Fruit fly (Drosophila melanogaster) whole organism, embryonic: ENCODE measurements around the gene SoxN.
A peak's percentile ranks its signal among the peaks of the same experiment; 100 is the strongest.

Source experiments
- ATbp ChIP-seq: fragments of 200-800 bp; sonication (Bioruptor generic); optimal IDR thresholded peaks from 2 replicates; lab custom pipeline; 2017; ENCODE audit warnings: missing biosample characterization, mild to moderate bottlenecking, missing genetic modification characterization, missing genetic modification reagents
- Abd-B ChIP-seq: fragments of 200-800 bp; sonication (Bioruptor generic); optimal IDR thresholded peaks from 2 replicates; lab custom pipeline; 2018; ENCODE audit warnings: missing biosample characterization, mild to moderate bottlenecking, missing genetic modification characterization, moderate library complexity
- Antp ChIP-seq: fragments of 200-800 bp; sonication (Bioruptor generic); optimal IDR thresholded peaks from 3 replicates; lab custom pipeline; 2016; ENCODE audit warnings: missing biosample characterization, missing genetic modification characterization
- Bteb2 ChIP-seq: fragments of 200-800 bp; sonication (Bioruptor generic); optimal IDR thresholded peaks from 2 replicates; lab custom pipeline; 2016; ENCODE audit warnings: missing biosample characterization, missing genetic modification characterization
- CG10147 ChIP-seq: fragments of 200-800 bp; sonication (Bioruptor generic); optimal IDR thresholded peaks from 2 replicates; lab custom pipeline; 2019; ENCODE audit warnings: missing biosample characterization, mild to moderate bottlenecking, missing genetic modification characterization, moderate library complexity
- CG10321 ChIP-seq: fragments of 200-800 bp; sonication (Bioruptor generic); IDR thresholded peaks from 2 replicates; pipeline ENCODE4 v1.3.6; 2022; ENCODE audit warnings: missing biosample characterization, missing genetic modification characterization
- CG11093 ChIP-seq: fragments of 200-800 bp; sonication (Bioruptor generic); IDR thresholded peaks from 3 replicates; pipeline ENCODE4 v1.3.6; 2022; ENCODE audit warnings: missing biosample characterization, missing genetic modification characterization
- CG12942 ChIP-seq: fragments of 200-800 bp; sonication (Bioruptor generic); optimal IDR thresholded peaks from 3 replicates; lab custom pipeline; 2016; ENCODE audit warnings: missing biosample characterization, missing genetic modification characterization
- CG17359 ChIP-seq: fragments of 200-800 bp; sonication (Bioruptor generic); optimal IDR thresholded peaks from 3 replicates; lab custom pipeline; 2018; ENCODE audit warnings: missing biosample characterization, mild to moderate bottlenecking, missing genetic modification characterization, moderate library complexity
- CG18619 ChIP-seq: fragments of 200-800 bp; sonication (Bioruptor generic); optimal IDR thresholded peaks from 3 replicates; lab custom pipeline; 2017; ENCODE audit warnings: missing biosample characterization, mild to moderate bottlenecking, missing genetic modification characterization
- CG18764 ChIP-seq: fragments of 200-800 bp; sonication (Bioruptor generic); optimal IDR thresholded peaks from 3 replicates; lab custom pipeline; 2016; ENCODE audit warnings: missing biosample characterization, missing genetic modification characterization
- CG4424 ChIP-seq: fragments of 200-800 bp; sonication (Bioruptor generic); optimal IDR thresholded peaks from 3 replicates; lab custom pipeline; 2016; ENCODE audit warnings: missing biosample characterization, missing genetic modification characterization
- CG8290 ChIP-seq, 3 experiments: fragments of 200-800 bp; sonication (Bioruptor generic); optimal IDR thresholded peaks; 2 replicates each; lab custom pipeline; 2016 to 2019; ENCODE audit warnings: missing biosample characterization in 3 of 3, missing genetic modification characterization in 3 of 3, mild to moderate bottlenecking in 2 of 3, moderate library complexity in 1 of 3
- CG9215 ChIP-seq: fragments of 200-800 bp; sonication (Bioruptor generic); IDR thresholded peaks from 2 replicates; pipeline ENCODE4 v1.3.6; 2022; ENCODE audit warnings: missing biosample characterization, missing genetic modification characterization
- CG9727 ChIP-seq: fragments of 200-800 bp; sonication (Bioruptor generic); optimal IDR thresholded peaks from 3 replicates; lab custom pipeline; 2017; ENCODE audit warnings: missing biosample characterization, mild to moderate bottlenecking, missing genetic modification characterization
- CG9932 ChIP-seq: fragments of 200-800 bp; sonication (Bioruptor generic); IDR thresholded peaks from 2 replicates; pipeline ENCODE4 v1.3.6; 2022; ENCODE audit warnings: missing biosample characterization, missing genetic modification characterization
- Gsc ChIP-seq: fragments of 200-800 bp; sonication (Bioruptor generic); IDR thresholded peaks from 2 replicates; pipeline ENCODE4 v1.3.6; 2022; ENCODE audit warnings: missing biosample characterization, missing genetic modification characterization
- HLH54F ChIP-seq: fragments of 200-800 bp; sonication (Bioruptor generic); optimal IDR thresholded peaks from 3 replicates; lab custom pipeline; 2016; ENCODE audit warnings: missing biosample characterization, missing genetic modification characterization
- Lhr ChIP-seq: fragments of 200-800 bp; sonication (Bioruptor generic); optimal IDR thresholded peaks from 3 replicates; lab custom pipeline; 2017; ENCODE audit warnings: mild to moderate bottlenecking, missing biosample characterization, missing genetic modification reagents, missing genetic modification characterization
- Mad ChIP-seq: fragments of 200-800 bp; sonication (Bioruptor generic); optimal IDR thresholded peaks from 2 replicates; lab custom pipeline; 2016; ENCODE audit warnings: missing biosample characterization, missing genetic modification characterization
- Max ChIP-seq: fragments of 200-800 bp; sonication (Bioruptor generic); optimal IDR thresholded peaks from 2 replicates; lab custom pipeline; 2016; ENCODE audit warnings: missing biosample characterization, mild to moderate bottlenecking, missing genetic modification characterization
- Myb ChIP-seq: fragments of 200-800 bp; sonication (Bioruptor generic); optimal IDR thresholded peaks from 2 replicates; lab custom pipeline; 2016; ENCODE audit warnings: missing biosample characterization, missing genetic modification characterization
- NC2α ChIP-seq: fragments of 200-800 bp; sonication (Bioruptor generic); optimal IDR thresholded peaks from 2 replicates; lab custom pipeline; 2016; ENCODE audit warnings: missing biosample characterization, missing genetic modification characterization
- Neu2 ChIP-seq: fragments of 200-800 bp; sonication (Bioruptor generic); optimal IDR thresholded peaks from 3 replicates; lab custom pipeline; 2016; ENCODE audit warnings: missing biosample characterization, missing genetic modification characterization, borderline replicate concordance
- Nf-YA ChIP-seq: fragments of 200-800 bp; sonication (Bioruptor generic); IDR thresholded peaks from 2 replicates; pipeline ENCODE4 v1.3.6; 2022; ENCODE audit warnings: missing biosample characterization, missing genetic modification characterization
- Nf-YB ChIP-seq: fragments of 200-800 bp; sonication (Bioruptor generic); optimal IDR thresholded peaks from 3 replicates; lab custom pipeline; 2019; ENCODE audit warnings: missing biosample characterization, mild to moderate bottlenecking, missing genetic modification characterization, moderate library complexity
- Nf-YC ChIP-seq: fragments of 200-800 bp; optimal IDR thresholded peaks from 3 replicates; lab custom pipeline; 2019; ENCODE audit warnings: missing biosample characterization, mild to moderate bottlenecking, missing genetic modification characterization, moderate library complexity
- NfI ChIP-seq: fragments of 200-800 bp; sonication (Bioruptor generic); optimal IDR thresholded peaks from 3 replicates; lab custom pipeline; 2018; ENCODE audit warnings: missing biosample characterization, mild to moderate bottlenecking, missing genetic modification characterization, moderate library complexity
- Sry-δ ChIP-seq: fragments of 200-800 bp; sonication (Bioruptor generic); optimal IDR thresholded peaks from 2 replicates; lab custom pipeline; 2016; ENCODE audit warnings: missing biosample characterization, missing genetic modification characterization
- Stat92E ChIP-seq, 3 experiments: fragments of >200 bp in 2 of 3; fragments of 200-800 bp in 1 of 3; sonication (Bioruptor generic) in 1 of 3; optimal IDR thresholded peaks; 2 replicates each; lab custom pipeline; 2017 to 2019; ENCODE audit warnings: missing biosample characterization in 3 of 3, missing genetic modification characterization in 3 of 3, mild to moderate bottlenecking in 1 of 3, moderate library complexity in 1 of 3
- Usf ChIP-seq: fragments of 200-800 bp; sonication (Bioruptor generic); optimal IDR thresholded peaks from 2 replicates; lab custom pipeline; 2017; ENCODE audit warnings: missing genotype, missing biosample characterization, missing genetic modification characterization
- bbx ChIP-seq: fragments of 200-800 bp; sonication (Bioruptor generic); IDR thresholded peaks from 2 replicates; pipeline ENCODE4 v1.3.6; 2022; ENCODE audit warnings: missing biosample characterization, missing genetic modification characterization; ENCODE audit not compliant: partially characterized antibody
- cas ChIP-seq: fragments of 200-800 bp; sonication (Bioruptor generic); IDR thresholded peaks from 2 replicates; pipeline ENCODE4 v1.3.6; 2022; ENCODE audit warnings: missing biosample characterization, missing genetic modification characterization
- ci ChIP-seq: fragments of 200-800 bp; sonication (Bioruptor generic); IDR thresholded peaks from 3 replicates; pipeline ENCODE4 v1.3.6; 2022; ENCODE audit warnings: missing biosample characterization, missing genetic modification characterization
- crol ChIP-seq: fragments of 200-800 bp; sonication (Bioruptor generic); IDR thresholded peaks from 2 replicates; pipeline ENCODE4 v1.3.6; 2022; ENCODE audit warnings: missing biosample characterization, missing genetic modification characterization
- en ChIP-seq: fragments of 200-800 bp; sonication (Bioruptor generic); optimal IDR thresholded peaks from 2 replicates; lab custom pipeline; 2016; ENCODE audit warnings: missing biosample characterization, missing genetic modification characterization
- fd96Cb ChIP-seq: fragments of 200-800 bp; sonication (Bioruptor generic); optimal IDR thresholded peaks from 2 replicates; lab custom pipeline; 2018; ENCODE audit warnings: missing biosample characterization, mild to moderate bottlenecking, missing genetic modification characterization, moderate library complexity
- gce ChIP-seq: fragments of 200-800 bp; sonication (Bioruptor generic); IDR thresholded peaks from 3 replicates; pipeline ENCODE4 v1.3.6; 2022; ENCODE audit warnings: missing biosample characterization, missing genetic modification characterization
- ham ChIP-seq: fragments of 200-800 bp; sonication (Bioruptor generic); IDR thresholded peaks from 2 replicates; pipeline ENCODE4 v1.3.6; 2022; ENCODE audit warnings: missing biosample characterization, missing genetic modification characterization
- kni ChIP-seq: fragments of 200-800 bp; sonication (Bioruptor generic); optimal IDR thresholded peaks from 3 replicates; lab custom pipeline; 2017; ENCODE audit warnings: mild to moderate bottlenecking, missing biosample characterization, missing genetic modification reagents, missing genetic modification characterization
- knrl ChIP-seq: fragments of 200-800 bp; sonication (Bioruptor generic); IDR thresholded peaks from 3 replicates; pipeline ENCODE4 v1.3.6; 2022; ENCODE audit warnings: missing biosample characterization, missing genetic modification characterization; ENCODE audit not compliant: partially characterized antibody
- lilli ChIP-seq: fragments of 200-800 bp; sonication (Bioruptor generic); optimal IDR thresholded peaks from 3 replicates; lab custom pipeline; 2016; ENCODE audit warnings: missing biosample characterization, missing genetic modification characterization
- oc ChIP-seq: fragments of 200-800 bp; sonication (Bioruptor generic); optimal IDR thresholded peaks from 2 replicates; lab custom pipeline; 2018; ENCODE audit warnings: missing biosample characterization, mild to moderate bottlenecking, missing genetic modification characterization, moderate library complexity
- onecut ChIP-seq: fragments of 200-800 bp; sonication (Bioruptor generic); IDR thresholded peaks from 2 replicates; pipeline ENCODE4 v1.3.6; 2022; ENCODE audit warnings: missing biosample characterization, missing genetic modification characterization
- pum ChIP-seq: fragments of 200-800 bp; sonication (Bioruptor generic); optimal IDR thresholded peaks from 2 replicates; lab custom pipeline; 2016; ENCODE audit warnings: missing biosample characterization, missing genetic modification characterization
- sd ChIP-seq: fragments of 200-800 bp; sonication (Bioruptor generic); optimal IDR thresholded peaks from 3 replicates; lab custom pipeline; 2018; ENCODE audit warnings: missing biosample characterization, mild to moderate bottlenecking, missing genetic modification characterization, moderate library complexity
- seq ChIP-seq: fragments of 200-800 bp; sonication (Bioruptor generic); IDR thresholded peaks from 2 replicates; pipeline ENCODE4 v1.3.6; 2022; ENCODE audit warnings: missing biosample characterization, missing genetic modification characterization
- slbo ChIP-seq: fragments of 200-800 bp; sonication (Bioruptor generic); IDR thresholded peaks from 2 replicates; pipeline ENCODE4 v1.3.6; 2022; ENCODE audit warnings: missing biosample characterization, missing genetic modification characterization
- sna ChIP-seq: fragments of 200-800 bp; sonication (Bioruptor generic); IDR thresholded peaks from 2 replicates; pipeline ENCODE4 v1.3.6; 2022; ENCODE audit warnings: missing biosample characterization, missing genetic modification characterization; ENCODE audit not compliant: partially characterized antibody
- unc-4 ChIP-seq: fragments of 200-800 bp; sonication (Bioruptor generic); IDR thresholded peaks from 2 replicates; pipeline ENCODE4 v1.3.6; 2022; ENCODE audit warnings: missing biosample characterization, missing genetic modification characterization; ENCODE audit not compliant: partially characterized antibody

The SoxN gene

dm6 chr2L:8845931-8846330 lies 20.5 kb downstream of the SoxN start (continued):
- TF ChIP-seq NC2α (GFP tag; lab: Kevin White, UChicago) (peak; percentile 92), gce (GFP tag; lab: Robert Waterston, UW) (0 out of 3 replicates have a peak, but pooled peaks have one; percentile 10), CG12942 (GFP tag; lab: Kevin White, UChicago) (peak; percentile 81), crol (GFP tag; lab: Robert Waterston, UW) (no peak), Max (GFP tag; lab: Kevin White, UChicago) (peak; percentile 31), bbx (GFP tag; lab: Robert Waterston, UW) (no peak), Abd-B (no peak), ham (GFP tag; lab: Robert Waterston, UW) (no peak), pum (peak; percentile 44), slbo (GFP tag; lab: Robert Waterston, UW) (no peak), NfI (GFP tag; lab: Kevin White, UChicago) (peak; percentile 59), CG11093 (GFP tag; lab: Robert Waterston, UW) (no peak), Nf-YC (tag; lab: Kevin White, UChicago) (no peak), onecut (GFP tag; lab: Robert Waterston, UW) (peak; percentile 55), Stat92E (GFP tag; optimal IDR thresholded peaks at IDR 0.05; lab: Kevin White, UChicago) (no peak), kni (GFP tag; lab: Kevin White, UChicago) (no peak), fd96Cb (peak; percentile 4), Nf-YA (GFP tag; lab: Robert Waterston, UW) (no peak), Mad (GFP tag; lab: Kevin White, UChicago) (peak; percentile 84), sd (tag; lab: Kevin White, UChicago) (peak; percentile 24), oc (tag; lab: Kevin White, UChicago) (peak; percentile 76), Myb (GFP tag; lab: Kevin White, UChicago) (peak; percentile 68), CG18764 (peak; percentile 56), Lhr (GFP tag; lab: Kevin White, UChicago) (peak; percentile 91), Sry-δ (peak; percentile 29), unc-4 (GFP tag; lab: Robert Waterston, UW) (no peak), ci (GFP tag; lab: Robert Waterston, UW) (peak; percentile 83), Antp (GFP tag; lab: Kevin White, UChicago) (peak; percentile 40), CG9215 (GFP tag; lab: Robert Waterston, UW) (no peak), CG4424 (GFP tag; lab: Kevin White, UChicago) (no peak), lilli (peak; percentile 67), Neu2 (peak; percentile 86), seq (GFP tag; lab: Robert Waterston, UW) (peak; percentile 44; the same call in 1 of the 2 replicates), CG8290 (GFP tag; optimal IDR thresholded peaks at IDR 0.05; lab: Kevin White, UChicago) (peak; percentile 37), CG8290 (tag; optimal IDR thresholded peaks at IDR 0.05; lab: Kevin White, UChicago) (peak; percentile 73 to 78), CG17359 (tag; lab: Kevin White, UChicago) (peak; percentile 38), Usf (GFP tag; lab: Kevin White, UChicago) (peak; percentile 47), cas (GFP tag; lab: Robert Waterston, UW) (no peak), CG18619 (GFP tag; lab: Kevin White, UChicago) (peak; percentile 76), CG10147 (no peak), sna (no peak), Gsc (GFP tag; lab: Robert Waterston, UW) (no peak), CG10321 (no peak), knrl (GFP tag; lab: Robert Waterston, UW) (no peak), CG9932 (GFP tag; lab: Robert Waterston, UW) (peak; percentile 36; the same call in 1 of the 2 replicates), HLH54F (peak; percentile 79), en (GFP tag; lab: Kevin White, UChicago) (peak; percentile 0), Bteb2 (GFP tag; lab: Kevin White, UChicago) (peak; percentile 59), ATbp (peak; percentile 94), CG9727 (GFP tag; lab: Kevin White, UChicago) (peak; percentile 92), Nf-YB (GFP tag; lab: Kevin White, UChicago) (peak; percentile 67)
